Worm (Caenorhabditis elegans) whole organism, L4 larva: ENCODE data around the gene lin-5.

Experiments
- F37D6.2 ChIP-seq: sonication (generic microtip); optimal IDR thresholded peaks from 2 replicates; lab custom pipeline; 2016; ENCODE audit warnings: mild to moderate bottlenecking, missing genetic modification characterization, missing compliant biosample characterization
- F49E8.2 ChIP-seq: sonication (generic microtip); optimal IDR thresholded peaks from 2 replicates; lab custom pipeline; 2016; ENCODE audit warnings: missing compliant biosample characterization, mild to moderate bottlenecking, missing genetic modification characterization, borderline replicate concordance
- Y48G9A.11 ChIP-seq: fragments of 200-800 bp; sonication (Bioruptor generic); IDR thresholded peaks from 2 replicates; pipeline ENCODE4 v1.3.6; 2022; ENCODE audit warnings: missing genetic modification reagents, missing genetic modification characterization, missing compliant biosample characterization
- Y75B8A.6 ChIP-seq: fragments of 200-800 bp; sonication (Bioruptor generic); IDR thresholded peaks from 2 replicates; pipeline ENCODE4 v1.3.6; 2022; ENCODE audit warnings: missing genetic modification reagents, missing genetic modification characterization, missing compliant biosample characterization
- aha-1 ChIP-seq: fragments of 150-350 bp; peaks from one replicate; lab custom pipeline; 2014; ENCODE audit warnings: missing biosample characterization, missing genetic modification characterization
- ama-1 ChIP-seq: fragments of 150-350 bp; optimal IDR thresholded peaks from 2 replicates; lab custom pipeline; 2014; ENCODE audit warnings: inconsistent platforms, mixed read lengths
- ceh-20 ChIP-seq: fragments of 200-800 bp; sonication (Bioruptor generic); IDR thresholded peaks from 2 replicates; pipeline ENCODE4 v1.3.6; 2022; ENCODE audit warnings: missing genetic modification reagents, missing genetic modification characterization, missing compliant biosample characterization
- ceh-28 ChIP-seq: fragments of 150-350 bp; optimal IDR thresholded peaks from 2 replicates; lab custom pipeline; 2014; ENCODE audit warnings: missing biosample characterization, missing genetic modification reagents, missing genetic modification characterization
- ceh-62 ChIP-seq: sonication (generic microtip); optimal IDR thresholded peaks from 2 replicates; lab custom pipeline; 2017; ENCODE audit warnings: missing biosample characterization, missing genetic modification characterization
- ces-1 ChIP-seq: fragments of 150-350 bp; sonication (generic microtip); optimal IDR thresholded peaks from 4 replicates; lab custom pipeline; 2014; ENCODE audit warnings: missing biosample characterization, missing genetic modification reagents, missing genetic modification characterization
- ctbp-1 ChIP-seq: fragments of 200-800 bp; sonication (Bioruptor generic); IDR thresholded peaks from 2 replicates; pipeline ENCODE4 v1.3.6; 2022; ENCODE audit warnings: missing genetic modification reagents, missing genetic modification characterization, missing compliant biosample characterization
- daf-12 ChIP-seq: fragments of 150-350 bp; optimal IDR thresholded peaks from 2 replicates; lab custom pipeline; 2014; ENCODE audit warnings: missing biosample characterization, missing genetic modification reagents, missing genetic modification characterization
- daf-16 ChIP-seq, 3 experiments: sonication (generic microtip); optimal IDR thresholded peaks; 2 replicates each; lab custom pipeline; 2016 to 2017; ENCODE audit warnings: missing genetic modification characterization in 3 of 3, missing genetic modification reagents in 3 of 3, mild to moderate bottlenecking in 2 of 3, missing compliant biosample characterization in 2 of 3, missing biosample characterization in 1 of 3, moderate library complexity in 1 of 3
- dmd-9 ChIP-seq: fragments of 200-800 bp; sonication (Bioruptor generic); IDR thresholded peaks from 2 replicates; pipeline ENCODE4 v1.3.6; 2022; ENCODE audit warnings: missing genetic modification reagents, missing genetic modification characterization, missing compliant biosample characterization
- dpl-1 ChIP-seq: fragments of 150-350 bp; optimal IDR thresholded peaks from 2 replicates; lab custom pipeline; 2014; ENCODE audit warnings: missing biosample characterization, missing genetic modification reagents, missing genetic modification characterization
- dve-1 ChIP-seq: sonication (generic microtip); optimal IDR thresholded peaks from 2 replicates; lab custom pipeline; 2017; ENCODE audit warnings: antibody characterized with exemption, mild to moderate bottlenecking, missing genetic modification characterization, missing compliant biosample characterization; ENCODE audit not compliant: insufficient read depth
- egl-43 ChIP-seq: fragments of 200-800 bp; sonication (Bioruptor generic); IDR thresholded peaks from 2 replicates; pipeline ENCODE4 v1.3.6; 2022; ENCODE audit warnings: missing genetic modification reagents, missing genetic modification characterization, missing compliant biosample characterization
- fkh-10 ChIP-seq: fragments of 150-350 bp; optimal IDR thresholded peaks from 2 replicates; lab custom pipeline; 2014; ENCODE audit warnings: missing biosample characterization, missing genetic modification reagents, missing genetic modification characterization
- fos-1 ChIP-seq: fragments of 150-350 bp; optimal IDR thresholded peaks from 2 replicates; lab custom pipeline; 2014; ENCODE audit warnings: missing biosample characterization, missing genetic modification characterization
- hif-1 ChIP-seq, 2 experiments: sonication (generic microtip); optimal IDR thresholded peaks; 2 replicates each; lab custom pipeline; 2016 to 2017; ENCODE audit warnings: missing compliant biosample characterization in 2 of 2, missing genetic modification characterization in 2 of 2, missing genetic modification reagents in 2 of 2, missing genotype in 2 of 2, mild to moderate bottlenecking in 1 of 2
- hlh-30 ChIP-seq: sonication (generic microtip); optimal IDR thresholded peaks from 2 replicates; lab custom pipeline; 2017; ENCODE audit warnings: antibody characterized with exemption, mild to moderate bottlenecking, missing genetic modification characterization, missing compliant biosample characterization; ENCODE audit not compliant: insufficient read depth
- hmg-1.1 ChIP-seq: fragments of 200-800 bp; sonication (Bioruptor generic); IDR thresholded peaks from 2 replicates; pipeline ENCODE4 v1.3.6; 2022; ENCODE audit warnings: missing genetic modification reagents, missing genetic modification characterization, missing compliant biosample characterization
- lin-1 ChIP-seq: fragments of 200-800 bp; sonication (Bioruptor generic); IDR thresholded peaks from 2 replicates; pipeline ENCODE4 v1.3.6; 2022; ENCODE audit warnings: missing genetic modification reagents, missing genetic modification characterization, missing compliant biosample characterization
- lin-15B ChIP-seq: fragments of 150-350 bp; sonication (generic microtip); optimal IDR thresholded peaks from 3 replicates; lab custom pipeline; 2014; ENCODE audit warnings: missing biosample characterization, missing genetic modification characterization
- lin-38 ChIP-seq: fragments of 200-800 bp; sonication (Bioruptor generic); IDR thresholded peaks from 2 replicates; pipeline ENCODE4 v1.3.6; 2022; ENCODE audit warnings: missing genetic modification reagents, missing genetic modification characterization, missing compliant biosample characterization
- lsy-2 ChIP-seq, 2 experiments: fragments of 150-350 bp in 1 of 2; sonication (generic microtip) in 1 of 2; optimal IDR thresholded peaks; 2 replicates each; lab custom pipeline; 2014 to 2017; ENCODE audit warnings: missing biosample characterization in 2 of 2, missing genetic modification characterization in 2 of 2
- madf-5 ChIP-seq, 2 experiments: fragments of 200-800 bp; sonication (Bioruptor generic); IDR thresholded peaks; 2 replicates each; pipeline ENCODE4 v1.3.6; 2022; ENCODE audit warnings: missing compliant biosample characterization in 2 of 2, missing genetic modification characterization in 2 of 2
- madf-9 ChIP-seq: fragments of 200-800 bp; sonication (Bioruptor generic); conservative IDR thresholded peaks from 2 replicates; pipeline ENCODE4 v1.3.6; 2022; ENCODE audit warnings: missing genetic modification reagents, missing genetic modification characterization, missing compliant biosample characterization
- mdl-1 ChIP-seq, 2 experiments: fragments of 150-350 bp in 1 of 2; sonication (generic microtip) in 1 of 2; optimal IDR thresholded peaks; 2 replicates each; lab custom pipeline; 2014 to 2017; ENCODE audit warnings: missing biosample characterization in 2 of 2, missing genetic modification characterization in 2 of 2
- mes-2 ChIP-seq: sonication (generic microtip); optimal IDR thresholded peaks from 2 replicates; lab custom pipeline; 2016; ENCODE audit warnings: missing genotype, mild to moderate bottlenecking, missing genetic modification characterization, missing compliant biosample characterization; ENCODE audit not compliant: poor library complexity, severe bottlenecking
- mxl-2 ChIP-seq: fragments of 200-800 bp; sonication (Bioruptor generic); conservative IDR thresholded peaks from 2 replicates; pipeline ENCODE4 v1.3.6; 2022; ENCODE audit warnings: missing genetic modification reagents, missing genetic modification characterization, missing compliant biosample characterization
- nhr-10 ChIP-seq: fragments of 150-350 bp; optimal IDR thresholded peaks from 2 replicates; lab custom pipeline; 2014; ENCODE audit warnings: missing biosample characterization, missing genetic modification characterization
- nhr-11 ChIP-seq: fragments of 150-350 bp; optimal IDR thresholded peaks from 2 replicates; lab custom pipeline; 2014; ENCODE audit warnings: missing biosample characterization, missing genetic modification characterization
- nhr-25 ChIP-seq: sonication (generic microtip); optimal IDR thresholded peaks from 2 replicates; lab custom pipeline; 2017; ENCODE audit warnings: missing genetic modification characterization, mild to moderate bottlenecking, missing compliant biosample characterization, antibody characterized with exemption, moderate library complexity, borderline replicate concordance; ENCODE audit not compliant: insufficient read depth
- nhr-28 ChIP-seq: fragments of 150-350 bp; optimal IDR thresholded peaks from 2 replicates; lab custom pipeline; 2014; ENCODE audit warnings: missing biosample characterization, missing genetic modification characterization
- nhr-41 ChIP-seq: fragments of 200-800 bp; sonication (Bioruptor generic); IDR thresholded peaks from 2 replicates; pipeline ENCODE4 v1.3.6; 2022; ENCODE audit warnings: missing genetic modification reagents, missing genetic modification characterization, missing compliant biosample characterization
- nhr-6 ChIP-seq: fragments of 150-350 bp; optimal IDR thresholded peaks from 2 replicates; lab custom pipeline; 2014; ENCODE audit warnings: missing biosample characterization, missing genetic modification characterization
- rbr-2 ChIP-seq: sonication (generic microtip); optimal IDR thresholded peaks from 2 replicates; lab custom pipeline; 2016; ENCODE audit warnings: missing genotype, missing genetic modification characterization, missing compliant biosample characterization
- set-16 ChIP-seq: fragments of 200-800 bp; sonication (Bioruptor generic); IDR thresholded peaks from 2 replicates; pipeline ENCODE4 v1.3.6; 2022; ENCODE audit warnings: missing genetic modification reagents, missing genetic modification characterization, missing compliant biosample characterization
- skn-1 ChIP-seq: fragments of 150-350 bp; optimal IDR thresholded peaks from 2 replicates; lab custom pipeline; 2014; ENCODE audit warnings: missing biosample characterization, missing genetic modification characterization
- snpc-1.2 ChIP-seq: fragments of 200-800 bp; sonication (Bioruptor generic); IDR thresholded peaks from 2 replicates; pipeline ENCODE4 v1.3.6; 2022; ENCODE audit warnings: missing genetic modification reagents, missing genetic modification characterization, missing compliant biosample characterization
- tag-97 ChIP-seq: fragments of 200-800 bp; sonication (Bioruptor generic); IDR thresholded peaks from 2 replicates; pipeline ENCODE4 v1.3.6; 2022; ENCODE audit warnings: missing genetic modification characterization, missing compliant biosample characterization
- tra-1 ChIP-seq: fragments of 200-800 bp; sonication (Bioruptor generic); IDR thresholded peaks from 2 replicates; pipeline ENCODE4 v1.3.6; 2022; ENCODE audit warnings: missing genetic modification reagents, missing genetic modification characterization, missing compliant biosample characterization
- unc-130 ChIP-seq: sonication (generic microtip); optimal IDR thresholded peaks from 2 replicates; lab custom pipeline; 2016; ENCODE audit warnings: missing genetic modification reagents, missing genetic modification characterization, missing compliant biosample characterization

lin-5 gene

DNA sequence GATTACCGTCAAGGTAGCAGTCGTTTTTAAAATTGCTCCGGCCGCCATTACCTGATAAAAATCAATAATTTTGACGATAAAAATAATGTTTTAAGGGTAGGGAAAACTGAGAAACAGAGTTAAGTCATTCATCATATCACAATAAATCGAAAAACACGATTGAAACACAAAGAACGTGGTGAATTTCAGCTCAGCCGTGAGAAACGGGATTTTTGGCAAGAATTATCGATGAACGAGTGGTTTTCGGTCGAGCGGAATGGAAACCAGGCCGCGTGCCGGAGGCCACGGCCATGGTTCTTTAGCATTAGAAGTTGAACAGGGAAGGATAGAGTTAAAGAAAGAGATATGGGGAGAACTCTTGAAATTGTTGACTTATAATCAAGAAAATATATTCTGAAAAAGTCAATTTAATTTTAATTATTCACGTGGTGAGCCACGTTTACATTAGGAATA is 18.9 kb downstream of the lin-5 start, which contains the start of the genes vha-4 and T01H3.5 (continued):
- no peak for TF ChIP-seq dpl-1 (GFP tag; lab: Kevin White, UChicago)
- TF ChIP-seq nhr-6 (tag; lab: Kevin White, UChicago), result no peak

DNA sequence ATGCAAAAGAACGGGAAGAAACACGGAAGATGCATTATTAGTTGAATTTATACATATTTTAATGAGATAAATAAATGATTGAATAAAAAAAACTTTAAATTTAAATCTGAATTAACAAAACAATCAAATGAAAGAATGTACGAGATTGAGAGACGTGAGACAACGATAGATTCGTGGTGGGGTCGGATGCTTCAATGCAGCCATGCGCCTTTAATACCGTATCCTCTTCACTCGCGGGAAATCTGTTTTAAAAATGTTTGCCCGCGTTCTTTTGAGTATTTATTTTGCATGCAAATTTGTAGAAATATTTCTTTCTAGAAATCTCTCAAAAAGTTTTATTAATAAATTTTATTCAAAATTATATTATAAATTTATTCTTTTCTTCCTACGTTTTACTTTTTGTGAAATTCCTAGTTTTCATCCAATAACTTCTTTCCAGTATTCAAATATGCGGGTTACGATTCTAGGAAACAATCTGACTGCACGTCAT is 20.0 kb downstream of the lin-5 start, which contains the start of gene perm-1:
Gene perm-1, plus strand, starts transcription at position 440 of the 490 bp plus-strand sequence.
- TF ChIP-seq mxl-2 (GFP tag; lab: Robert Waterston, UW), result no peak
- TF ChIP-seq snpc-1.2 (GFP tag; lab: Robert Waterston, UW), result peak; percentile 60; the same call in 1 of the 2 replicates
- peak; percentile 69 for TF ChIP-seq lin-38
- TF ChIP-seq unc-130 (GFP tag; lab: Kevin White, UChicago), result peak; percentile 75
- TF ChIP-seq F49E8.2, result peak; percentile 67
- no peak for TF ChIP-seq egl-43
- no peak for TF ChIP-seq madf-5 (GFP tag; IDR thresholded peaks at IDR 0.05; lab: Robert Waterston, UW)
- TF ChIP-seq tra-1, result no peak
- peak; percentile 79 for TF ChIP-seq Y48G9A.11
- TF ChIP-seq lsy-2 (tag; optimal IDR thresholded peaks at IDR 0.05; lab: Kevin White, UChicago), result peak in 1 of 2 experiments; percentile 69
- no peak for TF ChIP-seq Y75B8A.6 (GFP tag; lab: Robert Waterston, UW)

- TF ChIP-seq nhr-41, result no peak
- TF ChIP-seq madf-9 (GFP tag; lab: Robert Waterston, UW), result no peak
- no peak for TF ChIP-seq lin-38
- peak; percentile 3 for TF ChIP-seq hlh-30 (tag; lab: Kevin White, UChicago)
- 0 out of 2 replicates have a peak, but pooled peaks have one; percentile 35 for TF ChIP-seq ctbp-1
- no peak for TF ChIP-seq ama-1
- no peak for TF ChIP-seq fos-1 (tag; lab: Kevin White, UChicago)
- no peak for TF ChIP-seq nhr-10 (tag; lab: Kevin White, UChicago)
- TF ChIP-seq lin-1, result no peak
- TF ChIP-seq nhr-11 (tag; lab: Kevin White, UChicago), result peak; percentile 1
- TF ChIP-seq set-16 (GFP tag; lab: Robert Waterston, UW), result no peak
- no peak for TF ChIP-seq tra-1
- TF ChIP-seq dmd-9 (GFP tag; lab: Robert Waterston, UW), result no peak
- TF ChIP-seq ceh-20 (GFP tag; lab: Robert Waterston, UW), result no peak
- TF ChIP-seq madf-5 (GFP tag; IDR thresholded peaks at IDR 0.05; lab: Robert Waterston, UW), result no peak
- TF ChIP-seq Y48G9A.11, result no peak
- TF ChIP-seq ceh-28, result peak; percentile 37
- TF ChIP-seq skn-1, result no peak
- no peak for TF ChIP-seq snpc-1.2 (GFP tag; lab: Robert Waterston, UW)
- peak; percentile 26 to 53 for TF ChIP-seq lsy-2 (tag; optimal IDR thresholded peaks at IDR 0.05; lab: Kevin White, UChicago)
- TF ChIP-seq lin-15B (tag; lab: Kevin White, UChicago), result no peak
- peak; percentile 10 for TF ChIP-seq rbr-2
- TF ChIP-seq ceh-62 (tag; lab: Kevin White, UChicago), result no peak
- TF ChIP-seq aha-1 (tag; lab: Kevin White, UChicago), result peak; percentile 86
- TF ChIP-seq mes-2 (tag; lab: Kevin White, UChicago), result peak; percentile 10
Observed at ce11 chrII:7884898-7885297, 24.5 kb downstream of the lin-5 start.

DNA sequence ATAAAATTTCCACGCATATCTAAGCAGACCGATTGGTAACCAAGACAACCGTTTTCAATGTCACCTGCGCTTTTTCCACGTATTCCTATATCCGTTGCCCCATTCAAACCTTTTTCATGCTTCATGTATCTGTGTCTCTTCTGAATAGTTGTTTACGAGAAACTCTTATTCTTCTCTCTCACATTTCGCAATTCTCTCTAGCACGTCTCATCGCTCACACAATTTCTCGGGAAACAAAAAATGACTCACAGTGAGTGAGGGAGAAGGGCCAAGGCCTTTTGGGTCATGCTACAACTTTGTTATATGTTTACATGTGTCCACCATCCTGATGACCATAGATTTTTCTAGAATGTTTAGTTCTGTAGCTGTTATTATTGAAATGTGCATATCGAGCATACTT is 26.9 kb downstream of the lin-5 start:
- peak; percentile 8 for TF ChIP-seq mes-2 (tag; lab: Kevin White, UChicago)
- peak; percentile 18 for TF ChIP-seq F37D6.2 (tag; lab: Kevin White, UChicago)
- TF ChIP-seq rbr-2, result peak; percentile 63
- TF ChIP-seq ceh-20 (GFP tag; lab: Robert Waterston, UW), result no peak
- TF ChIP-seq nhr-28 (tag; lab: Kevin White, UChicago), result peak; percentile 1
- peak in 1 of 2 experiments; percentile 31 for TF ChIP-seq hif-1 (tag; optimal IDR thresholded peaks at IDR 0.05; lab: Kevin White, UChicago)
- peak; percentile 37 for TF ChIP-seq nhr-25 (tag; lab: Kevin White, UChicago)
- peak; percentile 39 for TF ChIP-seq ces-1
- TF ChIP-seq hmg-1.1, result peak; percentile 54; the same call in 1 of the 2 replicates
- no peak for TF ChIP-seq tag-97
- TF ChIP-seq fkh-10 (GFP tag; lab: Kevin White, UChicago), result peak; percentile 50
- TF ChIP-seq mdl-1 (tag; optimal IDR thresholded peaks at IDR 0.05; lab: Kevin White, UChicago), result peak in 1 of 2 experiments; percentile 63
- TF ChIP-seq daf-16 (GFP tag; optimal IDR thresholded peaks at IDR 0.05; lab: Kevin White, UChicago), result no peak
- peak; percentile 32 for TF ChIP-seq daf-16 (tag; optimal IDR thresholded peaks at IDR 0.05; lab: Kevin White, UChicago)
- TF ChIP-seq dve-1 (tag; lab: Kevin White, UChicago), result peak; percentile 4
- TF ChIP-seq daf-12 (tag; lab: Kevin White, UChicago), result no peak
- peak; percentile 95 for TF ChIP-seq nhr-11 (tag; lab: Kevin White, UChicago)
- peak; percentile 79 for TF ChIP-seq hlh-30 (tag; lab: Kevin White, UChicago)
